Fruit fly (Drosophila melanogaster): ENCODE data around the gene Met.

DNA sequence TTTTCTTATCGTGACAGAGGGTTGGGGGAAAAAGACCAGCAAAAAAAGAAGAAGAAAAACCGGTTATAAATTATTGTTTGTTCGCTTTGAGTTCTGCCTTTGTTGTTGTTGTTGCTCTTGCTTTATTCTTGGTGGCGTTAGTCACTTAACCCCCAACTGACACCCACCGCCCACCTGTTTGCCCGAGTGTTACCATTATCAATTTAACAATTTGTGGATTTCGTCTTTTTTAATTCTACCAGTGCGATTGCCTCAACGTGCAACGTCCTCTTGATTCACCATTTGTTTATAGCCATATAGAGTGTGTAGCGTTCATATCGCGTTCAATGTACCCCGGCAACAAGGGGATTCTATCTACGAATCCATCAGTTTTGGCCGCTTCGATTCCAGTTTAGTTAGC lies 14.5 kb upstream of the Met start:
- TF ChIP-seq rn (GFP tag; IDR thresholded peaks at IDR 0.05) (no peak), EcR (GFP tag; optimal IDR thresholded peaks at IDR 0.05) (no peak), CG13204 (GFP tag; optimal IDR thresholded peaks at IDR 0.05) (no peak), CG10348 (GFP tag; IDR thresholded peaks at IDR 0.05) (no peak), CG12605 (GFP tag; IDR thresholded peaks at IDR 0.05) (0 out of 2 replicates have a peak, but pooled peaks have one; percentile 22)
